Worm (Caenorhabditis elegans): ENCODE results near the gene F56C3.1.

ce11 chrX:1420524-1420923, 33.4 kb downstream of the F56C3.1 start:
- TF ChIP-seq ztf-11 (tag; optimal IDR thresholded peaks at IDR 0.05) (no peak), ama-1 (optimal IDR thresholded peaks at IDR 0.05) (no peak), C16A3.4 (tag; optimal IDR thresholded peaks at IDR 0.05) (no peak), fkh-10 (GFP tag; optimal IDR thresholded peaks at IDR 0.05) (no peak), snpc-4 (tag; optimal IDR thresholded peaks at IDR 0.05) (no peak), blmp-1 (tag; optimal IDR thresholded peaks at IDR 0.05) (no peak), efl-1 (optimal IDR thresholded peaks at IDR 0.05) (no peak), efl-1 (GFP tag; optimal IDR thresholded peaks at IDR 0.05 in 1 of 2) (no peak), tbx-2 (tag; optimal IDR thresholded peaks at IDR 0.05) (no peak), lin-13 (GFP tag; optimal IDR thresholded peaks at IDR 0.05) (no peak), elt-2 (tag; optimal IDR thresholded peaks at IDR 0.05) (no peak), nhr-77 (tag; optimal IDR thresholded peaks at IDR 0.05) (no peak), grh-1 (GFP tag; IDR thresholded peaks at IDR 0.05) (no peak), unc-62 (GFP tag; optimal IDR thresholded peaks at IDR 0.05) (no peak)
